In genomic region chr3R:19090983-19091748, dm6 we compare ENCODE assay signal across 3 fruit fly cellular contexts.
TF ChIP-seq lines count a peak whose summit lies in the region.

No protein-coding gene starts in this region.

- TF ChIP-seq CTCF in whole organism, embryonic (GFP tag; optimal IDR thresholded peaks at IDR 0.05; lab: Kevin White, UChicago) = no peak

TF ChIP-seq in whole organism, embryonic, 481 proteins besides CTCF, POLR2A, EP300 and RAD21:
- TF ChIP-seq crp (GFP tag; optimal IDR thresholded peaks at IDR 0.05; lab: Kevin White, UChicago) (no peak), CG4360 (GFP tag; IDR thresholded peaks at IDR 0.05; lab: Robert Waterston, UW) (peak; percentile 63), sqz (GFP tag; optimal IDR thresholded peaks at IDR 0.05; lab: Kevin White, UChicago) (peak; percentile 44), pros (GFP tag; optimal IDR thresholded peaks at IDR 0.05; lab: Kevin White, UChicago) (peak; percentile 58), Hr78 (GFP tag; optimal IDR thresholded peaks at IDR 0.05; lab: Kevin White, UChicago) (peak in 1 of 2 experiments; percentile 94), CG2199 (GFP tag; IDR thresholded peaks at IDR 0.05; lab: Robert Waterston, UW) (peak; percentile 72; the same call in 2 of the 3 replicates), ftz-f1 (GFP tag; optimal IDR thresholded peaks at IDR 0.05; lab: Kevin White, UChicago) (no peak), her (GFP tag; optimal IDR thresholded peaks at IDR 0.05; lab: Kevin White, UChicago) (no peak), Blimp-1 (GFP tag; optimal IDR thresholded peaks at IDR 0.05; lab: Kevin White, UChicago) (peak; percentile 86), PHDP (tag; optimal IDR thresholded peaks at IDR 0.05; lab: Kevin White, UChicago) (no peak), ro (GFP tag; IDR thresholded peaks at IDR 0.05; lab: Robert Waterston, UW) (no peak), sr (GFP tag; IDR thresholded peaks at IDR 0.05; lab: Robert Waterston, UW) (0 out of 3 replicates have a peak, but pooled peaks have one; percentile 43), zfh2 (GFP tag; optimal IDR thresholded peaks at IDR 0.05; lab: Kevin White, UChicago) (no peak), bbx (GFP tag; IDR thresholded peaks at IDR 0.05; lab: Robert Waterston, UW; ENCODE audit: partially characterized antibody) (no peak), CG17385 (GFP tag; optimal IDR thresholded peaks at IDR 0.05; lab: Kevin White, UChicago) (peak; percentile 61), sens-2 (GFP tag; IDR thresholded peaks at IDR 0.05; lab: Robert Waterston, UW) (no peak), gfzf (GFP tag; optimal IDR thresholded peaks at IDR 0.05; lab: Kevin White, UChicago) (no peak), Adf1 (GFP tag; IDR thresholded peaks at IDR 0.05; lab: Robert Waterston, UW) (no peak), gro (GFP tag; optimal IDR thresholded peaks at IDR 0.05; lab: Kevin White, UChicago) (no peak), CG13296 (GFP tag; optimal IDR thresholded peaks at IDR 0.05; lab: Kevin White, UChicago) (no peak), tna (GFP tag; IDR thresholded peaks at IDR 0.05; lab: Robert Waterston, UW; ENCODE audit: partially characterized antibody) (0 out of 2 replicates have a peak, but pooled peaks have one; percentile 29), ato (GFP tag; IDR thresholded peaks at IDR 0.05; lab: Robert Waterston, UW; ENCODE audit: partially characterized antibody) (no peak), Med (GFP tag; lab: Kevin White, UChicago) (peak; percentile 18)

TF ChIP-seq in whole organism, prepupa, 60 proteins besides CTCF, POLR2A, EP300 and RAD21:
- TF ChIP-seq Hr38 (GFP tag; optimal IDR thresholded peaks at IDR 0.05; lab: Kevin White, UChicago) = no peak
- TF ChIP-seq dsx (GFP tag; optimal IDR thresholded peaks at IDR 0.05; lab: Kevin White, UChicago; ENCODE audit: poor library complexity, severe bottlenecking) = peak; percentile 80
- TF ChIP-seq CG6854 (GFP tag; optimal IDR thresholded peaks at IDR 0.05; lab: Kevin White, UChicago) = no peak
- TF ChIP-seq Sox14 (GFP tag; optimal IDR thresholded peaks at IDR 0.05; lab: Kevin White, UChicago) = peak; percentile 50
- no peak for TF ChIP-seq CG8632 (GFP tag; optimal IDR thresholded peaks at IDR 0.05; lab: Kevin White, UChicago)
- TF ChIP-seq Blimp-1 (GFP tag; optimal IDR thresholded peaks at IDR 0.05; lab: Kevin White, UChicago) = no peak
- no peak for TF ChIP-seq CG6808 (GFP tag; optimal IDR thresholded peaks at IDR 0.05; lab: Kevin White, UChicago)
- no peak for TF ChIP-seq Eip78C (GFP tag; lab: Kevin White, UChicago)
- no peak for TF ChIP-seq Ets21C (GFP tag; optimal IDR thresholded peaks at IDR 0.05; lab: Kevin White, UChicago)
- TF ChIP-seq CG8319 (GFP tag; optimal IDR thresholded peaks at IDR 0.05; lab: Kevin White, UChicago) = no peak
- no peak for TF ChIP-seq CG9139 (GFP tag; optimal IDR thresholded peaks at IDR 0.05; lab: Kevin White, UChicago)
- TF ChIP-seq achi (GFP tag; optimal IDR thresholded peaks at IDR 0.05; lab: Kevin White, UChicago) = no peak
- TF ChIP-seq CG6163 (GFP tag; IDR thresholded peaks at IDR 0.05; lab: Robert Waterston, UW) = no peak
- no peak for TF ChIP-seq CG8119 (GFP tag; IDR thresholded peaks at IDR 0.05; lab: Robert Waterston, UW)

TF ChIP-seq in whole organism, pupa, 21 proteins besides CTCF, POLR2A, EP300 and RAD21:
- TF ChIP-seq EcR (GFP tag; optimal IDR thresholded peaks at IDR 0.05; lab: Kevin White, UChicago) (peak; percentile 11), CG4496 (GFP tag; IDR thresholded peaks at IDR 0.05; lab: Robert Waterston, UW) (no peak)

Comparison
In these comparisons a context has a peak if more than half of its experiments do, and no peak if none do; other contexts are left out.
1. Of the 7 proteins assayed by ChIP-seq in both whole organism, embryonic and whole organism, prepupa: peak only in whole organism, embryonic: Blimp-1; only in whole organism, prepupa: none; in both: none; in neither: 6.